Fruit fly (Drosophila melanogaster): Measurements from ENCODE around the gene Prosbeta4.

Prosbeta4 gene

DNA sequence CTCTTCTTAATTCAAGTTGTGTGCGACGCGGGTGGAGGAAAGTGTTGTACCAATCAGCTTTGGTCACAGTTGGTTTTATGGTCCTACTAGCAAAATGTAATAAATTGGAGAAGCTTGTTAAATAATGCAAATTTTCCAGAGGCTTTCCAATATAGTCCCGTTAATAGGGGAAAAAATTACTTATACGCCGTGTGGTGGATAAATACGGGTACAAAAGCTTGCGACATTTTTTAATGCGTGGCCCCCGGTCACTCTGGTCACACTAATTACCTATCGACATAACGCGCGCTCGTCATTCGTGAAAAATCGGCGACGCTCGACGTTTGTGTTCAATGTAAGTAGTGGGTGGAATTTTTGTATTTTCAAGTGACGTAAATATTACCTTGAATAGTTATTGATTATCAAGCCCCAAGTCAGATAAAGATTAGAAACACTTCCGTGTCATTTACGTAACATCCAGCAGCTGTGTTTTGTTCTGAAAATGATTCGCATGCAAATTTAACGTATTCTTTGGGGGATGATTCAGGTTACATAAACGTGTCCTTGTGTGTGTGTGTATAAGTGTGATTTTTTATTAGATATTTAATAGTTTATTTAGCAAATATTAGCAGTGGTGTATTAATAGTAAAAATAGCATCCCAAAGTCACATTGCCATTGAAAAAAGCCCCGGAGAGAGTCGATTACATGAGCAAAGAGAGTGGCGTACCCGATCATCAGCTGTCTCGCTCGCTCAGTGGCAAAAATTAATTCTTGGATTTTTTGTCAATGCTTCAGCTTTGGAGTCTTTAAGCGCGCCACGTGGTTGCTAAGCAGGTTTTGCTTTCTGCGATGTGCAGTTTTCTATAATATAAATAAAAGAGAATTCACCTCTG is 12.1 kb downstream of the Prosbeta4 start, which contains the start of gene Cyt-c-p (continued):
- no peak for TF ChIP-seq CG3726 (GFP tag; IDR thresholded peaks at IDR 0.05)
- TF ChIP-seq CG8924 (tag; optimal IDR thresholded peaks at IDR 0.05): peak; percentile 20
- TF ChIP-seq CG12942 (GFP tag; optimal IDR thresholded peaks at IDR 0.05): no peak
- no peak for TF ChIP-seq CG11696 (GFP tag; IDR thresholded peaks at IDR 0.05)
- no peak for TF ChIP-seq CG10959 (GFP tag; IDR thresholded peaks at IDR 0.05)
- TF ChIP-seq ash1 (GFP tag; optimal IDR thresholded peaks at IDR 0.05): no peak
- no peak for TF ChIP-seq CG14050 (GFP tag; IDR thresholded peaks at IDR 0.05)
- TF ChIP-seq CG5180 (GFP tag; optimal IDR thresholded peaks at IDR 0.05): no peak
- no peak for TF ChIP-seq CG1602 (GFP tag; optimal IDR thresholded peaks at IDR 0.05)
- no peak for TF ChIP-seq CG13123 (GFP tag; optimal IDR thresholded peaks at IDR 0.05)
- TF ChIP-seq Optix (GFP tag; IDR thresholded peaks at IDR 0.05): no peak
- peak in 1 of 3 experiments; percentile 3 for TF ChIP-seq lola (GFP tag; optimal IDR thresholded peaks at IDR 0.05)
- TF ChIP-seq yki (optimal IDR thresholded peaks at IDR 0.05): no peak
- no peak for TF ChIP-seq CG2889 (GFP tag; IDR thresholded peaks at IDR 0.05)
- TF ChIP-seq CG4854 (GFP tag; optimal IDR thresholded peaks at IDR 0.05): peak; percentile 12
- no peak for TF ChIP-seq ase (GFP tag; IDR thresholded peaks at IDR 0.05)
- TF ChIP-seq CG12219 (GFP tag; optimal IDR thresholded peaks at IDR 0.05): no peak
- TF ChIP-seq CG11560 (tag; IDR thresholded peaks at IDR 0.05): no peak
- TF ChIP-seq dm (GFP tag; optimal IDR thresholded peaks at IDR 0.05): peak; percentile 52
- no peak for TF ChIP-seq CG11093 (GFP tag; IDR thresholded peaks at IDR 0.05)
- no peak for TF ChIP-seq CG8281 (tag; optimal IDR thresholded peaks at IDR 0.05)
- TF ChIP-seq klu (GFP tag; IDR thresholded peaks at IDR 0.05): 0 out of 2 replicates have a peak, but pooled peaks have one; percentile 50
- TF ChIP-seq corto (GFP tag; optimal IDR thresholded peaks at IDR 0.05): no peak
- peak; percentile 75 for TF ChIP-seq CG14710 (tag; optimal IDR thresholded peaks at IDR 0.05)
- peak; percentile 78 for TF ChIP-seq stwl (tag; optimal IDR thresholded peaks at IDR 0.05)
- TF ChIP-seq Bgb (GFP tag; IDR thresholded peaks at IDR 0.05; ENCODE audit: partially characterized antibody): peak; percentile 65; the same call in 1 of the 2 replicates
- no peak for TF ChIP-seq CG17568 (GFP tag; optimal IDR thresholded peaks at IDR 0.05)
- peak; percentile 89 for TF ChIP-seq Med (GFP tag)
- peak; percentile 86 for TF ChIP-seq Neu2 (GFP tag; optimal IDR thresholded peaks at IDR 0.05; ENCODE audit: borderline replicate concordance)
- TF ChIP-seq tgo (GFP tag; IDR thresholded peaks at IDR 0.05): no peak
- TF ChIP-seq CG15479 (GFP tag; optimal IDR thresholded peaks at IDR 0.05): no peak
- peak; percentile 58; the same call in 1 of the 2 replicates for TF ChIP-seq NFAT (GFP tag; IDR thresholded peaks at IDR 0.05)
- no peak for TF ChIP-seq CG31388 (GFP tag; optimal IDR thresholded peaks at IDR 0.05)
- TF ChIP-seq kah (GFP tag; optimal IDR thresholded peaks at IDR 0.05): no peak
- peak; percentile 7 for TF ChIP-seq ERR (GFP tag; optimal IDR thresholded peaks at IDR 0.05)
- no peak for TF ChIP-seq CG1792 (GFP tag; optimal IDR thresholded peaks at IDR 0.05)
- TF ChIP-seq CG4424 (GFP tag; optimal IDR thresholded peaks at IDR 0.05): no peak
- TF ChIP-seq CG16863 (GFP tag; optimal IDR thresholded peaks at IDR 0.05): peak; percentile 13
- peak; percentile 83 for TF ChIP-seq CG33213 (GFP tag; optimal IDR thresholded peaks at IDR 0.05)
- no peak for TF ChIP-seq D19B (GFP tag; optimal IDR thresholded peaks at IDR 0.05)
- no peak for TF ChIP-seq B-H2 (GFP tag; optimal IDR thresholded peaks at IDR 0.05)
- TF ChIP-seq danr (GFP tag; IDR thresholded peaks at IDR 0.05): no peak
- TF ChIP-seq unc-4 (GFP tag; IDR thresholded peaks at IDR 0.05; ENCODE audit: partially characterized antibody): peak; percentile 66
- no peak for TF ChIP-seq Sox102F (GFP tag; optimal IDR thresholded peaks at IDR 0.05)
- peak; percentile 93 for TF ChIP-seq pzg (GFP tag; optimal IDR thresholded peaks at IDR 0.05)
- no peak for TF ChIP-seq CG3995 (GFP tag; optimal IDR thresholded peaks at IDR 0.05)
- TF ChIP-seq slp2 (GFP tag; optimal IDR thresholded peaks at IDR 0.05): no peak
- peak; percentile 85 for TF ChIP-seq BEAF-32 (GFP tag; optimal IDR thresholded peaks at IDR 0.05)
- no peak for TF ChIP-seq sim (GFP tag; IDR thresholded peaks at IDR 0.05)

Data from whole organism, embryonic.